Worm (Caenorhabditis elegans): Measurements from ENCODE around the gene C04G6.4.
A peak's percentile ranks its signal among the peaks of the same experiment; 100 is the strongest.

DNA sequence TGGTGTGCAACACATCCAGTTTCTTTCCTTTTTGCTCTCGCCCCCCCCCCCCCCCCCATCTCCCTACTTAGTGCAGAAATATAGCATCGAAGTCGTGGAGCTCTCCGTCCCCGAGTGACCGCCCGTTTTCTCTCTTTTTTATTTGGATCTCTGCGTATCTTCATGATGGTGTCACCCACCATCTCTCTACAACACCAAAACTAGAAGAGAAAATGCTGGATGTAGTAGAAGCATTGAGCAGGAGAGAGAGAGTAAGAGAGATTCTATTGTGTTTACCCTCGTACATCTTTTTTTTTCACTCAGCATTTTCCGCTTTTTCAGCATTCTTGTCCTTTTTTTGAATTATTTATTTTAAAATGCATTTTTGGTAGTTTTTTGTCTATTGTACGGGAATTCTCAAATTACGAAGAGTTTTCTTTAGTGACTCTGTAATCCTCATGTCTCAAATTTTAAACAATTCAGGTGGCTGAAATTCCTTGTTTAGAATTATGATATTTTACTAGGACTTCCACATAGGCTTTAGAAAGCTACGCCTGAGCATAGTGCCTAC, 40.8 kb downstream of the C04G6.4 start:
- TF ChIP-seq unc-62 (GFP tag; optimal IDR thresholded peaks at IDR 0.05) = no peak
- TF ChIP-seq egl-13 (tag; optimal IDR thresholded peaks at IDR 0.05) = no peak
- no peak for TF ChIP-seq ceh-88 (GFP tag; IDR thresholded peaks at IDR 0.05)
- no peak for TF ChIP-seq C04F5.9 (tag; optimal IDR thresholded peaks at IDR 0.05)
- peak in 1 of 3 experiments; percentile 47 for TF ChIP-seq ceh-82 (tag; optimal IDR thresholded peaks at IDR 0.05)
- TF ChIP-seq pqm-1 (tag; optimal IDR thresholded peaks at IDR 0.05) = no peak
- no peak for TF ChIP-seq nhr-77 (tag; optimal IDR thresholded peaks at IDR 0.05)
- TF ChIP-seq lsy-2 (tag; optimal IDR thresholded peaks at IDR 0.05) = peak in 1 of 2 experiments; percentile 28
- TF ChIP-seq nhr-237 (tag; optimal IDR thresholded peaks at IDR 0.05) = no peak
- no peak for TF ChIP-seq snpc-4 (tag; optimal IDR thresholded peaks at IDR 0.05)
- no peak for TF ChIP-seq lin-39 (tag; optimal IDR thresholded peaks at IDR 0.05)
